Comparison of ENCODE assay signal across 1 fruit fly cellular context in genomic region chrX:13788973-13789682, dm6.
TF ChIP-seq lines count a peak whose summit lies in the region.

No protein-coding gene starts in this region.

TF ChIP-seq in whole organism, embryonic, 481 proteins besides CTCF, POLR2A, EP300 and RAD21 (continued from another document and continues in another):
- TF ChIP-seq CG30431 (GFP tag; optimal IDR thresholded peaks at IDR 0.05; lab: Kevin White, UChicago) (no peak), CG10366 (GFP tag; IDR thresholded peaks at IDR 0.05; lab: Robert Waterston, UW) (no peak), CG17912 (GFP tag; optimal IDR thresholded peaks at IDR 0.05; lab: Kevin White, UChicago) (no peak), CG3065 (GFP tag; optimal IDR thresholded peaks at IDR 0.05; lab: Kevin White, UChicago) (no peak), Oli (tag; optimal IDR thresholded peaks at IDR 0.05; lab: Kevin White, UChicago) (peak; percentile 58), CG12299 (tag; optimal IDR thresholded peaks at IDR 0.05; lab: Kevin White, UChicago) (no peak), cg (GFP tag; optimal IDR thresholded peaks at IDR 0.05; lab: Kevin White, UChicago) (peak; percentile 34), gcm2 (GFP tag; optimal IDR thresholded peaks at IDR 0.05; lab: Kevin White, UChicago) (no peak), nerfin-2 (GFP tag; IDR thresholded peaks at IDR 0.05; lab: Robert Waterston, UW; ENCODE audit: partially characterized antibody) (no peak), CG43689 (GFP tag; IDR thresholded peaks at IDR 0.05; lab: Robert Waterston, UW) (no peak), CG12236 (GFP tag; optimal IDR thresholded peaks at IDR 0.05; lab: Kevin White, UChicago) (no peak), CG10462 (GFP tag; optimal IDR thresholded peaks at IDR 0.05; lab: Kevin White, UChicago) (no peak), abd-A (tag; optimal IDR thresholded peaks at IDR 0.05; lab: Kevin White, UChicago) (peak; percentile 74), CG9215 (GFP tag; IDR thresholded peaks at IDR 0.05; lab: Robert Waterston, UW) (0 out of 2 replicates have a peak, but pooled peaks have one; percentile 23), CG2889 (GFP tag; IDR thresholded peaks at IDR 0.05; lab: Robert Waterston, UW) (no peak), NFAT (GFP tag; IDR thresholded peaks at IDR 0.05; lab: Robert Waterston, UW) (no peak), CG16863 (GFP tag; optimal IDR thresholded peaks at IDR 0.05; lab: Kevin White, UChicago) (peak; percentile 17), org-1 (GFP tag; optimal IDR thresholded peaks at IDR 0.05; lab: Kevin White, UChicago) (peak; percentile 16), br (optimal IDR thresholded peaks at IDR 0.05; lab: Kevin White, UChicago) (no peak), Dad (GFP tag; optimal IDR thresholded peaks at IDR 0.05; lab: Kevin White, UChicago) (no peak), BtbVII (GFP tag; optimal IDR thresholded peaks at IDR 0.05; lab: Kevin White, UChicago) (peak; percentile 24), ken (GFP tag; IDR thresholded peaks at IDR 0.05; lab: Robert Waterston, UW) (no peak), CG10321 (GFP tag; IDR thresholded peaks at IDR 0.05; lab: Robert Waterston, UW) (no peak), Ets65A (GFP tag; lab: Kevin White, UChicago) (peak; percentile 89), bsh (GFP tag; optimal IDR thresholded peaks at IDR 0.05; lab: Kevin White, UChicago) (peak in 1 of 2 experiments; percentile 59), Fer1 (GFP tag; optimal IDR thresholded peaks at IDR 0.05; lab: Kevin White, UChicago) (peak; percentile 55), onecut (GFP tag; IDR thresholded peaks at IDR 0.05; lab: Robert Waterston, UW) (no peak; the same call in 1 of the 2 replicates), CG8924 (tag; optimal IDR thresholded peaks at IDR 0.05; lab: Kevin White, UChicago) (peak; percentile 49), CG31441 (GFP tag; IDR thresholded peaks at IDR 0.05; lab: Robert Waterston, UW) (peak; percentile 38; the same call in 1 of the 2 replicates), exex (tag; optimal IDR thresholded peaks at IDR 0.05; lab: Kevin White, UChicago) (no peak), Fer2 (tag; optimal IDR thresholded peaks at IDR 0.05; lab: Kevin White, UChicago) (no peak), CG7786 (GFP tag; optimal IDR thresholded peaks at IDR 0.05; lab: Kevin White, UChicago) (peak; percentile 40), her (GFP tag; optimal IDR thresholded peaks at IDR 0.05; lab: Kevin White, UChicago) (no peak), PHDP (tag; optimal IDR thresholded peaks at IDR 0.05; lab: Kevin White, UChicago) (peak; percentile 23), CG18599 (GFP tag; optimal IDR thresholded peaks at IDR 0.05; lab: Kevin White, UChicago) (peak; percentile 73), al (GFP tag; IDR thresholded peaks at IDR 0.05; lab: Robert Waterston, UW) (no peak), ind (GFP tag; optimal IDR thresholded peaks at IDR 0.05; lab: Kevin White, UChicago) (peak; percentile 35), sr (GFP tag; IDR thresholded peaks at IDR 0.05; lab: Robert Waterston, UW) (no peak), danr (GFP tag; IDR thresholded peaks at IDR 0.05; lab: Robert Waterston, UW) (no peak), pros (GFP tag; optimal IDR thresholded peaks at IDR 0.05; lab: Kevin White, UChicago) (peak; percentile 96), CG14710 (tag; optimal IDR thresholded peaks at IDR 0.05; lab: Kevin White, UChicago) (peak; percentile 18), ems (GFP tag; optimal IDR thresholded peaks at IDR 0.05; lab: Kevin White, UChicago) (no peak), Camta (GFP tag; optimal IDR thresholded peaks at IDR 0.05; lab: Kevin White, UChicago) (no peak), CG2678 (tag; optimal IDR thresholded peaks at IDR 0.05; lab: Kevin White, UChicago) (peak; percentile 64), Trl (optimal IDR thresholded peaks at IDR 0.05; lab: Kevin White, UChicago) (no peak), Trl (GFP tag; optimal IDR thresholded peaks at IDR 0.05; lab: Kevin White, UChicago) (no peak), Dek (tag; optimal IDR thresholded peaks at IDR 0.05; lab: Kevin White, UChicago) (no peak), Usf (GFP tag; optimal IDR thresholded peaks at IDR 0.05; lab: Kevin White, UChicago) (no peak), pzg (GFP tag; optimal IDR thresholded peaks at IDR 0.05; lab: Kevin White, UChicago) (no peak), da (GFP tag; optimal IDR thresholded peaks at IDR 0.05; lab: Kevin White, UChicago) (no peak), CG10267 (tag; optimal IDR thresholded peaks at IDR 0.05; lab: Kevin White, UChicago) (peak; percentile 17), schlank (tag; optimal IDR thresholded peaks at IDR 0.05; lab: Kevin White, UChicago) (no peak), pan (optimal IDR thresholded peaks at IDR 0.05; lab: Kevin White, UChicago) (no peak), pan (GFP tag; optimal IDR thresholded peaks at IDR 0.05 in 1 of 2, IDR thresholded peaks at IDR 0.05 in 1 of 2) (peak in 1 of 2 experiments; percentile 53), E2f2 (GFP tag; IDR thresholded peaks at IDR 0.05; lab: Robert Waterston, UW) (0 out of 2 replicates have a peak, but pooled peaks have one; percentile 9), bowl (GFP tag; IDR thresholded peaks at IDR 0.05; lab: Robert Waterston, UW) (no peak), sima (GFP tag; optimal IDR thresholded peaks at IDR 0.05; lab: Kevin White, UChicago) (no peak), pum (GFP tag; optimal IDR thresholded peaks at IDR 0.05; lab: Kevin White, UChicago) (peak; percentile 24), otp (GFP tag; IDR thresholded peaks at IDR 0.05; lab: Robert Waterston, UW) (no peak), CG18476 (GFP tag; optimal IDR thresholded peaks at IDR 0.05; lab: Kevin White, UChicago) (no peak), Lhr (GFP tag; optimal IDR thresholded peaks at IDR 0.05; lab: Kevin White, UChicago) (no peak), MBD-R2 (GFP tag; IDR thresholded peaks at IDR 0.05; lab: Robert Waterston, UW) (no peak), ham (GFP tag; IDR thresholded peaks at IDR 0.05; lab: Robert Waterston, UW) (no peak), CG17829 (tag; optimal IDR thresholded peaks at IDR 0.05; lab: Kevin White, UChicago) (no peak), Atf6 (GFP tag; IDR thresholded peaks at IDR 0.05; lab: Robert Waterston, UW) (no peak), nerfin-1 (tag; optimal IDR thresholded peaks at IDR 0.05; lab: Kevin White, UChicago) (peak; percentile 89), CG2202 (tag; optimal IDR thresholded peaks at IDR 0.05; lab: Kevin White, UChicago) (no peak), nom (GFP tag; optimal IDR thresholded peaks at IDR 0.05; lab: Kevin White, UChicago) (no peak), MTF-1 (GFP tag; optimal IDR thresholded peaks at IDR 0.05; lab: Kevin White, UChicago; ENCODE audit: borderline replicate concordance) (no peak), CHES-1-like (GFP tag; optimal IDR thresholded peaks at IDR 0.05; lab: Kevin White, UChicago) (no peak), unc-4 (GFP tag; IDR thresholded peaks at IDR 0.05; lab: Robert Waterston, UW; ENCODE audit: partially characterized antibody) (no peak), Dfd (GFP tag; optimal IDR thresholded peaks at IDR 0.05; lab: Kevin White, UChicago) (no peak), Ravus (GFP tag; IDR thresholded peaks at IDR 0.05; lab: Robert Waterston, UW) (no peak), CG15011 (GFP tag; optimal IDR thresholded peaks at IDR 0.05; lab: Kevin White, UChicago) (no peak), insv (GFP tag; optimal IDR thresholded peaks at IDR 0.05; lab: Kevin White, UChicago) (no peak), gem (tag; optimal IDR thresholded peaks at IDR 0.05; lab: Kevin White, UChicago) (peak; percentile 61), lbe (GFP tag; optimal IDR thresholded peaks at IDR 0.05; lab: Kevin White, UChicago) (no peak), Antp (GFP tag; optimal IDR thresholded peaks at IDR 0.05; lab: Kevin White, UChicago) (peak; percentile 30), ash1 (GFP tag; optimal IDR thresholded peaks at IDR 0.05; lab: Kevin White, UChicago) (no peak), Hsf (GFP tag; optimal IDR thresholded peaks at IDR 0.05; lab: Kevin White, UChicago) (peak; percentile 33), CG6654 (GFP tag; optimal IDR thresholded peaks at IDR 0.05; lab: Kevin White, UChicago) (peak; percentile 15), Sox102F (GFP tag; optimal IDR thresholded peaks at IDR 0.05; lab: Kevin White, UChicago) (peak; percentile 52), scrt (GFP tag; optimal IDR thresholded peaks at IDR 0.05; lab: Kevin White, UChicago) (peak; percentile 43), CG5180 (GFP tag; optimal IDR thresholded peaks at IDR 0.05; lab: Kevin White, UChicago) (no peak), ewg (GFP tag; optimal IDR thresholded peaks at IDR 0.05; lab: Kevin White, UChicago) (peak; percentile 10), gce (GFP tag; IDR thresholded peaks at IDR 0.05; lab: Robert Waterston, UW) (no peak), luna (GFP tag; optimal IDR thresholded peaks at IDR 0.05; lab: Kevin White, UChicago) (no peak), Poxn (GFP tag; IDR thresholded peaks at IDR 0.05; lab: Robert Waterston, UW) (no peak), CG11560 (tag; IDR thresholded peaks at IDR 0.05; lab: Robert Waterston, UW) (no peak), jigr1 (GFP tag; IDR thresholded peaks at IDR 0.05; lab: Robert Waterston, UW) (no peak), disco-r (GFP tag; optimal IDR thresholded peaks at IDR 0.05; lab: Kevin White, UChicago) (no peak), Aef1 (GFP tag; IDR thresholded peaks at IDR 0.05; lab: Robert Waterston, UW) (peak; percentile 13; the same call in 1 of the 3 replicates), B-H1 (GFP tag; IDR thresholded peaks at IDR 0.05; lab: Robert Waterston, UW) (no peak), gsb-n (tag; optimal IDR thresholded peaks at IDR 0.05; lab: Kevin White, UChicago) (peak; percentile 50), jumu (GFP tag; optimal IDR thresholded peaks at IDR 0.05; lab: Kevin White, UChicago) (peak; percentile 24), Hr51 (GFP tag; optimal IDR thresholded peaks at IDR 0.05; lab: Kevin White, UChicago) (peak in 1 of 2 experiments; percentile 50), CG6175 (GFP tag; IDR thresholded peaks at IDR 0.05; lab: Robert Waterston, UW) (no peak), bcd (GFP tag; optimal IDR thresholded peaks at IDR 0.05; lab: Kevin White, UChicago) (no peak), CG12104 (GFP tag; optimal IDR thresholded peaks at IDR 0.05; lab: Kevin White, UChicago) (no peak), Awh (GFP tag; IDR thresholded peaks at IDR 0.05; lab: Robert Waterston, UW) (no peak), fd3F (GFP tag; optimal IDR thresholded peaks at IDR 0.05; lab: Kevin White, UChicago) (no peak), eve (GFP tag; optimal IDR thresholded peaks at IDR 0.05; lab: Kevin White, UChicago) (peak in 1 of 2 experiments; percentile 83), dpn (GFP tag; optimal IDR thresholded peaks at IDR 0.05; lab: Kevin White, UChicago) (peak; percentile 22 to 45), sqz (GFP tag; optimal IDR thresholded peaks at IDR 0.05; lab: Kevin White, UChicago) (peak; percentile 17), lilli (GFP tag; optimal IDR thresholded peaks at IDR 0.05; lab: Kevin White, UChicago) (peak; percentile 43), Chrac-16 (GFP tag; optimal IDR thresholded peaks at IDR 0.05; lab: Kevin White, UChicago) (no peak), CG11696 (GFP tag; IDR thresholded peaks at IDR 0.05; lab: Robert Waterston, UW) (no peak), Nf-YA (GFP tag; IDR thresholded peaks at IDR 0.05; lab: Robert Waterston, UW) (no peak), GATAe (GFP tag; conservative IDR thresholded peaks at IDR 0.05; lab: Robert Waterston, UW) (no peak), Blimp-1 (GFP tag; optimal IDR thresholded peaks at IDR 0.05; lab: Kevin White, UChicago) (peak; percentile 40), ranshi (GFP tag; IDR thresholded peaks at IDR 0.05; lab: Robert Waterston, UW) (no peak), Sox100B (GFP tag; optimal IDR thresholded peaks at IDR 0.05; lab: Kevin White, UChicago) (no peak), Mad (GFP tag; optimal IDR thresholded peaks at IDR 0.05; lab: Kevin White, UChicago) (no peak), CG11093 (GFP tag; IDR thresholded peaks at IDR 0.05; lab: Robert Waterston, UW) (no peak), dm (GFP tag; optimal IDR thresholded peaks at IDR 0.05; lab: Kevin White, UChicago) (no peak), CG4424 (GFP tag; optimal IDR thresholded peaks at IDR 0.05; lab: Kevin White, UChicago) (peak; percentile 38), esg (GFP tag; conservative IDR thresholded peaks at IDR 0.05; lab: Robert Waterston, UW) (0 out of 2 replicates have a peak, but pooled peaks have one; percentile 16), zen (tag; optimal IDR thresholded peaks at IDR 0.05; lab: Kevin White, UChicago) (no peak), CG12942 (GFP tag; optimal IDR thresholded peaks at IDR 0.05; lab: Kevin White, UChicago) (no peak), CG8089 (GFP tag; optimal IDR thresholded peaks at IDR 0.05; lab: Kevin White, UChicago) (no peak), tap (tag; optimal IDR thresholded peaks at IDR 0.05; lab: Kevin White, UChicago) (peak; percentile 2), CG10979 (tag; optimal IDR thresholded peaks at IDR 0.05; lab: Kevin White, UChicago) (peak; percentile 36), NC2α (GFP tag; optimal IDR thresholded peaks at IDR 0.05; lab: Kevin White, UChicago) (no peak), Bdp1 (GFP tag; optimal IDR thresholded peaks at IDR 0.05; lab: Kevin White, UChicago) (no peak), Deaf1 (tag; optimal IDR thresholded peaks at IDR 0.05; lab: Kevin White, UChicago) (peak; percentile 22), tgo (GFP tag; IDR thresholded peaks at IDR 0.05; lab: Robert Waterston, UW) (0 out of 3 replicates have a peak, but pooled peaks have one; percentile 19), CG11723 (GFP tag; optimal IDR thresholded peaks at IDR 0.05; lab: Kevin White, UChicago) (peak; percentile 7), Rfx (GFP tag; IDR thresholded peaks at IDR 0.05; lab: Robert Waterston, UW) (0 out of 2 replicates have a peak, but pooled peaks have one; percentile 11), ci (GFP tag; IDR thresholded peaks at IDR 0.05; lab: Robert Waterston, UW) (0 out of 3 replicates have a peak, but pooled peaks have one; percentile 20), CG33213 (GFP tag; optimal IDR thresholded peaks at IDR 0.05; lab: Kevin White, UChicago) (no peak), Vsx1 (GFP tag; optimal IDR thresholded peaks at IDR 0.05; lab: Kevin White, UChicago) (no peak), sug (tag; optimal IDR thresholded peaks at IDR 0.05; lab: Kevin White, UChicago) (peak; percentile 20), CG4707 (GFP tag; optimal IDR thresholded peaks at IDR 0.05; lab: Kevin White, UChicago) (no peak), Gsc (GFP tag; IDR thresholded peaks at IDR 0.05; lab: Robert Waterston, UW) (no peak), ap (GFP tag; IDR thresholded peaks at IDR 0.05; lab: Robert Waterston, UW) (no peak), HmgZ (tag; optimal IDR thresholded peaks at IDR 0.05; lab: Kevin White, UChicago) (no peak), CG16779 (GFP tag; IDR thresholded peaks at IDR 0.05; lab: Robert Waterston, UW) (no peak)
